Fruit fly (Drosophila melanogaster): ENCODE data around the gene Tep3.

Tep3 gene

DNA sequence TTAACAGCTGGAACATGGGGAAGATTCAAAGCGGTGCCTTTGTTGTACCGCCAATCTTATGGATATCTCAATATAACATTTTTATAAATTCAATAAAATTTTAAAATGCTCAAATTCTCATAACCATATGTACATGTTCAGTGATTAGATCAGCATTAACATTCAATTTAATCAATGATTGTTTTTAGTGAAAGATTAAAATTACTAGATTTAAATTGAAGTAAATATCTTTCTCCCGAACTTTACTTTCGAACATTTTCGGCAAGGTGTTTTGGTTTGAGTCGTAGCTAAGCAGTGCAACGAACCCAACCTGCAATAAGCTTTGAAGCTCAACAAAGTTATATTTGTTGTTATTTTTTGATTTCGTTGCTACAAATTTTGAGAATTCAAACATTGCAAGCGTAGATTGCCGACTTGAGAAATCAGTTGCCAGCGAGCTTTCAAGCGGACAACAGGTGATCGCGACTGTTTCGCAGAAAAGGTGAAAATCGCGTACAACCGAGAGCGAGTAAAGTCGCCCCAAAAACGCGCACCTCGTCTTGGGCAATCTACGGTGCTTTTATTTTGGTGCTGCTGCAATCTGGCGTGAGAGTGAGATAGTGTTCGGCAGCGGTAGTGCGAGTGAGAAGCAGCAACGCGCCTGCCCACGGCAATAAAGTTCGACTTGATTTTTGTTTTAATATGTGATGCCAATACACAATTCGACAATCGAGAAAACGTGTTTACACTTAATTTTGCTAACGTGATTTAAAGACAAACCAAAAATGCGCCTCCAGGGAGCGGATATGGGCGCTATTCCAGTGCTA, at the start of gene Tep3 (continued):
- TF ChIP-seq CG2120 (GFP tag; optimal IDR thresholded peaks at IDR 0.05) = peak; percentile 74
- TF ChIP-seq CG1832 (GFP tag; optimal IDR thresholded peaks at IDR 0.05) = peak; percentile 37
- peak; percentile 32 for TF ChIP-seq pita (GFP tag; optimal IDR thresholded peaks at IDR 0.05)
- TF ChIP-seq CG13894 (tag; optimal IDR thresholded peaks at IDR 0.05) = peak; percentile 57
- peak; percentile 31 for TF ChIP-seq CG10209 (GFP tag; optimal IDR thresholded peaks at IDR 0.05)
- no peak for TF ChIP-seq Kr (GFP tag; optimal IDR thresholded peaks at IDR 0.05)
- TF ChIP-seq CG4360 (GFP tag; IDR thresholded peaks at IDR 0.05) = 0 out of 2 replicates have a peak, but pooled peaks have one; percentile 18
- TF ChIP-seq CG7745 (tag; optimal IDR thresholded peaks at IDR 0.05) = no peak
- TF ChIP-seq lab (GFP tag; optimal IDR thresholded peaks at IDR 0.05) = peak; percentile 36
- TF ChIP-seq slbo (GFP tag; IDR thresholded peaks at IDR 0.05) = peak; percentile 43; the same call in 1 of the 2 replicates
- no peak for TF ChIP-seq sens-2 (GFP tag; IDR thresholded peaks at IDR 0.05)
- peak; percentile 24 for TF ChIP-seq chn (GFP tag; optimal IDR thresholded peaks at IDR 0.05)
- TF ChIP-seq dan (GFP tag; IDR thresholded peaks at IDR 0.05) = no peak
- TF ChIP-seq CG9932 (GFP tag; IDR thresholded peaks at IDR 0.05) = peak; percentile 62
- no peak for TF ChIP-seq CG8089 (GFP tag; optimal IDR thresholded peaks at IDR 0.05)
- no peak for TF ChIP-seq CG8765 (GFP tag; IDR thresholded peaks at IDR 0.05)
- no peak for TF ChIP-seq CG8924 (tag; optimal IDR thresholded peaks at IDR 0.05)
- 0 out of 2 replicates have a peak, but pooled peaks have one; percentile 29 for TF ChIP-seq Awh (GFP tag; IDR thresholded peaks at IDR 0.05)
- peak; percentile 10 for TF ChIP-seq maf-S (GFP tag; optimal IDR thresholded peaks at IDR 0.05)
- TF ChIP-seq Meics (GFP tag; optimal IDR thresholded peaks at IDR 0.05) = peak; percentile 24
- TF ChIP-seq HmgZ (tag; optimal IDR thresholded peaks at IDR 0.05) = peak; percentile 10
- no peak for TF ChIP-seq z (GFP tag; IDR thresholded peaks at IDR 0.05)
- TF ChIP-seq B-H2 (GFP tag; optimal IDR thresholded peaks at IDR 0.05) = no peak
- TF ChIP-seq CG5245 (GFP tag; optimal IDR thresholded peaks at IDR 0.05) = peak; percentile 11
- TF ChIP-seq lilli (GFP tag; optimal IDR thresholded peaks at IDR 0.05) = peak; percentile 61
- peak; percentile 20 for TF ChIP-seq CG13624 (GFP tag; optimal IDR thresholded peaks at IDR 0.05)
- TF ChIP-seq CG7786 (GFP tag; optimal IDR thresholded peaks at IDR 0.05) = peak; percentile 22
- no peak for TF ChIP-seq eve (GFP tag; optimal IDR thresholded peaks at IDR 0.05)
- peak; percentile 92 for TF ChIP-seq Med (GFP tag)
- TF ChIP-seq HLH3B (GFP tag; IDR thresholded peaks at IDR 0.05) = peak; percentile 19; the same call in 1 of the 2 replicates
- peak; percentile 31 for TF ChIP-seq sd (tag; optimal IDR thresholded peaks at IDR 0.05)
- TF ChIP-seq stwl (tag; optimal IDR thresholded peaks at IDR 0.05) = peak; percentile 0
- no peak for TF ChIP-seq CG16779 (GFP tag; IDR thresholded peaks at IDR 0.05)
- peak; percentile 24; the same call in 1 of the 3 replicates for TF ChIP-seq CG2199 (GFP tag; IDR thresholded peaks at IDR 0.05)
- peak; percentile 53 for TF ChIP-seq Myb (GFP tag; optimal IDR thresholded peaks at IDR 0.05)
- peak; percentile 17 for TF ChIP-seq Ets97D (GFP tag; optimal IDR thresholded peaks at IDR 0.05)
- TF ChIP-seq tio (GFP tag; optimal IDR thresholded peaks at IDR 0.05) = peak; percentile 18
- TF ChIP-seq CG18619 (GFP tag; optimal IDR thresholded peaks at IDR 0.05) = peak; percentile 7
- peak; percentile 24 for TF ChIP-seq bab2 (GFP tag; optimal IDR thresholded peaks at IDR 0.05)
- peak; percentile 52 for TF ChIP-seq Hsf (GFP tag; optimal IDR thresholded peaks at IDR 0.05)
- TF ChIP-seq fu2 (GFP tag; optimal IDR thresholded peaks at IDR 0.05) = no peak
- no peak for TF ChIP-seq CG8290 (GFP tag; optimal IDR thresholded peaks at IDR 0.05)
- TF ChIP-seq CG8290 (tag; optimal IDR thresholded peaks at IDR 0.05) = peak in 1 of 2 experiments; percentile 55
- TF ChIP-seq Hr3 (GFP tag; optimal IDR thresholded peaks at IDR 0.05) = no peak
- peak; percentile 4 for TF ChIP-seq az2 (GFP tag; optimal IDR thresholded peaks at IDR 0.05)
- TF ChIP-seq bbx (GFP tag; IDR thresholded peaks at IDR 0.05; ENCODE audit: partially characterized antibody) = peak; percentile 26; the same call in 1 of the 2 replicates
- 0 out of 2 replicates have a peak, but pooled peaks have one; percentile 59 for TF ChIP-seq Rfx (GFP tag; IDR thresholded peaks at IDR 0.05)
- TF ChIP-seq CTCF (GFP tag; optimal IDR thresholded peaks at IDR 0.05) = peak; percentile 61
- TF ChIP-seq PHDP (tag; optimal IDR thresholded peaks at IDR 0.05) = peak; percentile 50
- TF ChIP-seq abd-A (tag; optimal IDR thresholded peaks at IDR 0.05) = no peak

All from whole organism, embryonic.